Fruit fly (Drosophila melanogaster): ENCODE measurements around the gene CG12075.
A peak's percentile ranks its signal among the peaks of the same experiment; 100 is the strongest.

DNA sequence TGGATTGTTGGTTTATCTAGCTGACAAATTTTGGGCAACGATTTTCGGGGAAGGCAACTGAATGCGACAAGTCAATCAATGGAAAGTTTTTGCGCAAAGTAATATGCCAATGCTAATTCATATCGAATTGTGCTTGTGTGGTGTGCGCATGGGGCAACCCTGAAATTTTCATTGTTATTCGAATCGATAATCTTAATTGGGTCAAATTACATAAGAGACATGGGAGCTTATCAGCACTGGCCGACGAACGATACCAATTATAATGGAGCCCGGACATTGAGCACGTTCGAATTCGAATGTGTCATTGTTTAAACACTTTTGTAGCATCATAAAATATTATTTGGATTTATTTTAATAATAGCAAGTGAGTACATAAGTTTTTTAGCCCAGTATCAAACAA lies 46.6 kb downstream of the CG12075 start:
- TF ChIP-seq CG14711 (tag; optimal IDR thresholded peaks at IDR 0.05): peak; percentile 14
- no peak for TF ChIP-seq Hr96 (GFP tag; optimal IDR thresholded peaks at IDR 0.05)
- TF ChIP-seq pad (GFP tag; optimal IDR thresholded peaks at IDR 0.05): no peak
- no peak for TF ChIP-seq CG5204 (GFP tag; optimal IDR thresholded peaks at IDR 0.05)
- TF ChIP-seq cic (GFP tag; optimal IDR thresholded peaks at IDR 0.05): no peak
- no peak for TF ChIP-seq kay (GFP tag; ENCODE audit: borderline replicate concordance)
- no peak for TF ChIP-seq ovo (GFP tag; optimal IDR thresholded peaks at IDR 0.05)
- TF ChIP-seq CG12768 (GFP tag; optimal IDR thresholded peaks at IDR 0.05): no peak
- no peak for TF ChIP-seq CG7045 (GFP tag; optimal IDR thresholded peaks at IDR 0.05)
- TF ChIP-seq Mnt (GFP tag; optimal IDR thresholded peaks at IDR 0.05): no peak
- no peak for TF ChIP-seq CG7101 (tag; optimal IDR thresholded peaks at IDR 0.05)
- TF ChIP-seq CG1620 (GFP tag; optimal IDR thresholded peaks at IDR 0.05): no peak
- no peak for TF ChIP-seq toe (GFP tag; optimal IDR thresholded peaks at IDR 0.05)
- TF ChIP-seq Crg-1 (GFP tag; optimal IDR thresholded peaks at IDR 0.05): no peak
